Worm (Caenorhabditis elegans): ENCODE data around the gene fbxa-65.

DNA sequence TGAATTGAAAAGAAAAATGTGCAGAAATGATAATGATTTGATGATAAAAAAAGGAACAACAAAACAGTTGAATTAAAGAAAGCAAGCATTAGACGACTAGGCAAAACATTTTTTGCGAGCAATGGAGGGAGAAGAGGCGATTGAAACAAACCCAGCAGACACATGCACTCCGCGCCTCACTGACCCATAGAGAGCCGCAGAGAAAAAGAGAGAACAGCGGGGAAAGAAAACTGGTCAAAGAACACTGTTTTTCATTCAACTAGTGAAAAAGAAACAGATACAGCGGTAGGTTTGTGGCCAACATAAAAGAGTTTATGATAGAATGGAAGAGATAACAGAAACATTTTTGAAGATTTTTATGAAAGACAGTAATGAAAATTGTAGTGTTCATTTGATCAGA lies 42.0 kb upstream of the fbxa-65 start:
- TF ChIP-seq ama-1 (optimal IDR thresholded peaks at IDR 0.05), result no peak
- no peak for TF ChIP-seq flt-1 (GFP tag; IDR thresholded peaks at IDR 0.05)
- TF ChIP-seq hmg-4 (GFP tag; optimal IDR thresholded peaks at IDR 0.05), result no peak
- no peak for TF ChIP-seq scrt-1 (GFP tag; IDR thresholded peaks at IDR 0.05)
